Worm (Caenorhabditis elegans) whole organism, L2 larva: Measurements from ENCODE around the gene T21C9.6.

Experiments
- lin-13 ChIP-seq: fragments of 150-350 bp; optimal IDR thresholded peaks from 2 replicates; lab custom pipeline; 2014; ENCODE audit warnings: missing biosample characterization, missing genetic modification reagents, missing genetic modification characterization
- lin-39 ChIP-seq: fragments of 150-350 bp; optimal IDR thresholded peaks from 2 replicates; lab custom pipeline; 2014; ENCODE audit warnings: missing biosample characterization, missing genetic modification reagents, missing genetic modification characterization
- nhr-11 ChIP-seq: fragments of 150-350 bp; optimal IDR thresholded peaks from 2 replicates; lab custom pipeline; 2014; ENCODE audit warnings: missing biosample characterization, missing genetic modification characterization
- nhr-6 ChIP-seq: fragments of 150-350 bp; optimal IDR thresholded peaks from 2 replicates; lab custom pipeline; 2014; ENCODE audit warnings: missing biosample characterization, missing genetic modification characterization
- nhr-77 ChIP-seq: fragments of 150-350 bp; optimal IDR thresholded peaks from 2 replicates; lab custom pipeline; 2014; ENCODE audit warnings: missing biosample characterization, missing genetic modification characterization
- ztf-11 ChIP-seq: sonication (generic microtip); optimal IDR thresholded peaks from 2 replicates; lab custom pipeline; 2017; ENCODE audit warnings: missing biosample characterization, missing genetic modification characterization

DNA sequence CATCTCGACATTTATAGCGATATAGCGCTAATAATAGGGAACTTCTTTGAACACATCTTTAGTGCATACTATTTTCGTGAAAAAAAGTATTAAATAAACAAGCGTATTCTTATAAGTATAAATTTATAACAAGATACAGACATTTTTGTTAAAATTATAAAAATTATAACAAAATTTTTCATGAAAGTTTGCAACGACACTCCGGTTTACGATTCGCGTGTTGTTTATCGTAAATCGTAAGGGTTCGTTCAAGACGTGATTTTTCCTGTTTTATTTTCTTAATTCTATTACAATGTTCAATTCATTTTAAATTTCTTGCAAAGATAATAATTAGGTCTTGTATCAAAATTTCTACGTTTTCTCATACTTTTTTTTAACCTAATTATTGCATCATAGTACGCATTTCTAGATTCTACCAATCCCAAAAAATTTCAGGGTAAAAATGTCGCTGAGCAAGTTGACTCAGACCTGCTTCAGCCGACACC lies 17.0 kb downstream of the T21C9.6 start, which contains the start of gene scpl-4:
- TF ChIP-seq ztf-11 (tag; lab: Kevin White, UChicago): no peak
- no peak for TF ChIP-seq nhr-11
- TF ChIP-seq lin-39 (tag; lab: Kevin White, UChicago): no peak
- no peak for TF ChIP-seq nhr-77
- no peak for TF ChIP-seq lin-13 (GFP tag; lab: Kevin White, UChicago)
- TF ChIP-seq nhr-6: no peak
